Worm (Caenorhabditis elegans): ENCODE results near the gene slt-1.

Gene slt-1

DNA sequence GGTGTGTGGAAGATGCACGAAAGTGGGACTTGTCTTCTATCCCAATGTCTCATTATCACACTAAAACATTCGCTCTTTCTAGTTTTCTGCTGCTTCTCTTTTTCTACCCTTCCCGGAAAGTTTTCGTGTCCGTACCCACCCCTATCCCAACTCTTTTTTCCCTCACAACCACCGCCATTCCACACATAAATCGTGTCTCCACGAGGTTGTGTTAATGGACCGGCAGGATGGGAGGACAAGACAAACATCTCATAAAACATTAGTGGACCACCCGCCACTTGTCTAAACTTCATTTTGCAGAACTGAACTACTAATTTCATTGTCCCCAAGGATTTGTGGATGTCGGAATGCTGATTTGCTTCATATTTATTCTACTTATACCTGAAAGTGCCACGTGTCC lies at the start of gene slt-1:
Gene slt-1, plus strand, starts transcription at position 301 of the 400 bp plus-strand sequence.
- peak; percentile 19 for TF ChIP-seq F13H6.1 (tag; optimal IDR thresholded peaks at IDR 0.05)
- TF ChIP-seq lin-39 (tag; optimal IDR thresholded peaks at IDR 0.05): no peak
- TF ChIP-seq nhr-129 (tag; optimal IDR thresholded peaks at IDR 0.05): peak; percentile 17

DNA sequence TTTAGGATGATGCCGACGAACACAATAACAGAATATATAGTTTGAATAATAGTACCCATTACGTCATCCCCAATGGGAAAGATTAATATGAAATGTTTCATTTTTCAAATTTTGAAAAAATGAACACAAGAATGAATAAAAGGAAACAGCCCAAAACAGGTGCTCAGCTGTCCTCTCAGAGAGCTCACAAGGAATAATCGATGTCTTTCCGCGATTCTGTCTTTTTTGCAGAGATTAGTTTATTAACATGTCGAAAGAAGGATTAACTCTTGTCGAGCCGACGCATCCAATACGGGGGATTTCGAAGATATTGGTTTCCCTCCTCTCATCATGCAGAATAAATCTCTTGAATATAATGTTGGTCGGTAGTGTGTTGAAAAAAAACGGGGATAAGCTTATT lies 45.3 kb upstream of the slt-1 start, which contains the start of gene F54E4.2:
Gene F54E4.2, minus strand, starts transcription at position 101 of the 400 bp plus-strand sequence.
- TF ChIP-seq unc-55 (GFP tag; optimal IDR thresholded peaks at IDR 0.05) (no peak), ztf-11 (tag; optimal IDR thresholded peaks at IDR 0.05) (no peak), gmeb-1 (tag; optimal IDR thresholded peaks at IDR 0.05) (no peak), ztf-1 (GFP tag; conservative IDR thresholded peaks at IDR 0.05) (no peak), skn-1 (tag; optimal IDR thresholded peaks at IDR 0.05) (no peak), elt-1 (tag; optimal IDR thresholded peaks at IDR 0.05) (no peak), F13H6.1 (tag; optimal IDR thresholded peaks at IDR 0.05) (no peak), unc-62 (GFP tag; optimal IDR thresholded peaks at IDR 0.05) (no peak), lin-11 (tag; optimal IDR thresholded peaks at IDR 0.05) (no peak)

DNA sequence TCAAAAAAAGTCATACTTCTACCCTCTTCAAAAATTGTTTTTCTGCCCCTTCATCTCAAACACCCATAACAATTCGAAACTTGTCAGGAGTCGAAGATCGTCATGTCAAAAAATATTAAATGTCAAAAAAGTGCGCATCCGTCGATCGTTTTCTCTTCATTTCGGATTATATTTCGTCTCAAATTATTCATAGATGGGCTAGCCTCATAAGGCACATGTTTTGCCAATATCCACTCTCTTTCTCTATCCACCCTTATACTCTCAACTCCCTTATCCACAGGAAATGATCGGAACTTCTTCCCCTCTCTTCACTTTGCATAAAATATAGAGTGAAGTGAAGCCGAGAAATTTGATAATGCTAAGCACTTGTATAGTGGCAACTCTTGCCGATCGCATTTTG lies 40.4 kb upstream of the slt-1 start:
- peak; percentile 8 for TF ChIP-seq sma-9 (GFP tag; optimal IDR thresholded peaks at IDR 0.05)
- no peak for TF ChIP-seq sma-9 (tag; optimal IDR thresholded peaks at IDR 0.05)
- no peak for TF ChIP-seq ceh-16 (tag; optimal IDR thresholded peaks at IDR 0.05)

DNA sequence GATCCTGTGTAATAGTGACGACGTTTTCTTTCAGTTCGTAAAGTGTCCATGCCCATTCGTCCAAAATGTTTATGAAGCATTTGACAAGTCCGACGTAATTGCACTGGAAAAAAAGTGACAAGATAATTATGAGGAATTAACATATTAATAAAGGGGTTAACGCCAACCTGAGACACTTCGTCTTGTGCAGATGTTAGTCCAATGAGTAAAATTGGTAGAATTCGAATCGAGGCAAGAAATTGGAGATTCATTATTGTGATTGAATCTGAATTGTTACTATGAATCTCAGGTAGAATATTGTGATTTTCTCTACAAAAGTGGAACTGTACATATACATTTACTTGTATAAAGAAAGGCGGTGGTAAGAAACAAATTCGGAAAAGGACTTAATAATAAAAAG lies 38.0 kb upstream of the slt-1 start, which contains the start of gene F54E4.3:
Gene F54E4.3, minus strand, starts transcription at position 265 of the 400 bp plus-strand sequence.
- TF ChIP-seq nhr-129 (tag; optimal IDR thresholded peaks at IDR 0.05) (no peak), mdl-1 (tag; optimal IDR thresholded peaks at IDR 0.05) (no peak), sma-3 (GFP tag; optimal IDR thresholded peaks at IDR 0.05) (no peak), snpc-4 (tag; optimal IDR thresholded peaks at IDR 0.05) (no peak), F13H6.1 (tag; optimal IDR thresholded peaks at IDR 0.05) (no peak), Y55F3AM.14 (GFP tag; optimal IDR thresholded peaks at IDR 0.05) (no peak), skn-1 (tag; optimal IDR thresholded peaks at IDR 0.05) (no peak), sma-9 (GFP tag; optimal IDR thresholded peaks at IDR 0.05) (no peak), sma-9 (tag; optimal IDR thresholded peaks at IDR 0.05) (no peak), R02D3.7 (tag; optimal IDR thresholded peaks at IDR 0.05) (no peak), dmd-4 (tag; optimal IDR thresholded peaks at IDR 0.05) (no peak), lin-39 (tag; optimal IDR thresholded peaks at IDR 0.05) (no peak), peb-1 (tag; optimal IDR thresholded peaks at IDR 0.05) (no peak), aly-2 (tag; optimal IDR thresholded peaks at IDR 0.05) (no peak)

DNA sequence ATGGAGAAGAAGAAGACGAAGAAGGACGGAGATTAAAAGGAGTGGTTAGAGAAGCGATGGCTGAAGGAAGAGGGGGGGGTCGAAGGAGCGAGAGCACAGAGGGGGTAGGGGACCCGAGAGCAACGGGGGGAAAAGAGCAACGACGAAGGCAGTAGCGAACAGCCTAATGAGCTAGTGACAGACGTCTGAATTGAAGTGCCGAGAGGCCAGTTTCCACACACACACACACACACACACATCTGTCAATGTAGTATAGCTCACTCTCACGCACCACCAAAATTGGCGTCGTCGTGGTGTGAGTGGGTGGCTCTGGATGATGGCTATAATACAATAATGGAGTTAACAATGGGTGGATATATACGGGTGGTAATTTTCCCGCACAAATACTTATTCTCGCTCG lies 37.4 kb upstream of the slt-1 start:
- no peak for TF ChIP-seq nhr-77 (tag; optimal IDR thresholded peaks at IDR 0.05)
- no peak for TF ChIP-seq nhr-25 (tag; optimal IDR thresholded peaks at IDR 0.05)
- TF ChIP-seq ceh-82 (tag; optimal IDR thresholded peaks at IDR 0.05): no peak
- TF ChIP-seq sma-3 (GFP tag; optimal IDR thresholded peaks at IDR 0.05): no peak
- peak; percentile 27 for TF ChIP-seq nhr-129 (tag; optimal IDR thresholded peaks at IDR 0.05)
- TF ChIP-seq R02D3.7 (tag; optimal IDR thresholded peaks at IDR 0.05): no peak
- TF ChIP-seq nhr-6 (tag; optimal IDR thresholded peaks at IDR 0.05): no peak
- TF ChIP-seq nhr-10 (tag; optimal IDR thresholded peaks at IDR 0.05): no peak
- no peak for TF ChIP-seq gmeb-1 (tag; optimal IDR thresholded peaks at IDR 0.05)
- TF ChIP-seq zag-1 (tag; optimal IDR thresholded peaks at IDR 0.05): peak; percentile 59
- TF ChIP-seq unc-62 (GFP tag; optimal IDR thresholded peaks at IDR 0.05): no peak
- no peak for TF ChIP-seq F13H6.1 (tag; optimal IDR thresholded peaks at IDR 0.05)
- TF ChIP-seq ztf-11 (tag; optimal IDR thresholded peaks at IDR 0.05): no peak
- no peak for TF ChIP-seq nhr-237 (tag; optimal IDR thresholded peaks at IDR 0.05)
- TF ChIP-seq sma-9 (GFP tag; optimal IDR thresholded peaks at IDR 0.05): peak; percentile 18
- no peak for TF ChIP-seq sma-9 (tag; optimal IDR thresholded peaks at IDR 0.05)
- TF ChIP-seq Y55F3AM.14 (GFP tag; optimal IDR thresholded peaks at IDR 0.05): peak; percentile 18
- TF ChIP-seq lin-13 (GFP tag; optimal IDR thresholded peaks at IDR 0.05): peak; percentile 29
- no peak for TF ChIP-seq mdl-1 (tag; optimal IDR thresholded peaks at IDR 0.05)
- no peak for TF ChIP-seq egl-27 (tag; optimal IDR thresholded peaks at IDR 0.05)
- TF ChIP-seq lin-11 (tag; optimal IDR thresholded peaks at IDR 0.05): peak; percentile 57
- no peak for TF ChIP-seq ztf-4 (tag; optimal IDR thresholded peaks at IDR 0.05)
- TF ChIP-seq C34F6.9 (tag; optimal IDR thresholded peaks at IDR 0.05): peak; percentile 45
- TF ChIP-seq crh-2 (tag; optimal IDR thresholded peaks at IDR 0.05): peak; percentile 18
- peak; percentile 54 for TF ChIP-seq unc-55 (GFP tag; optimal IDR thresholded peaks at IDR 0.05)

Data from whole organism, L2 larva.